Worm (Caenorhabditis elegans): ENCODE data around the gene srd-59.

srd-59 gene

ce11 chrII:7182630-7183029 lies 22.9 kb upstream of the srd-59 start (continued):
- TF ChIP-seq zfp-2 (tag; optimal IDR thresholded peaks at IDR 0.05): no peak
- no peak for TF ChIP-seq jun-1 (tag; optimal IDR thresholded peaks at IDR 0.05)
- TF ChIP-seq fos-1 (tag; optimal IDR thresholded peaks at IDR 0.05): no peak
- no peak for TF ChIP-seq nhr-111 (GFP tag; optimal IDR thresholded peaks at IDR 0.05)
- no peak for TF ChIP-seq duxl-1 (tag; optimal IDR thresholded peaks at IDR 0.05; ENCODE audit: poor library complexity)
- TF ChIP-seq zag-1 (tag; optimal IDR thresholded peaks at IDR 0.05): no peak
- no peak for TF ChIP-seq pqm-1 (tag; optimal IDR thresholded peaks at IDR 0.05)
- TF ChIP-seq nhr-237 (tag; optimal IDR thresholded peaks at IDR 0.05): no peak
- no peak for TF ChIP-seq daf-8 (GFP tag; IDR thresholded peaks at IDR 0.05)
- TF ChIP-seq nhr-48 (tag; optimal IDR thresholded peaks at IDR 0.05): no peak
- no peak for TF ChIP-seq pha-4 (GFP tag; IDR thresholded peaks at IDR 0.05)
- no peak for TF ChIP-seq pha-4 (tag; optimal IDR thresholded peaks at IDR 0.05)
- TF ChIP-seq nhr-77 (tag; optimal IDR thresholded peaks at IDR 0.05): no peak
- TF ChIP-seq nhr-10 (tag; optimal IDR thresholded peaks at IDR 0.05): no peak
- TF ChIP-seq ceh-20 (GFP tag; IDR thresholded peaks at IDR 0.05): no peak
- no peak for TF ChIP-seq dmd-8 (GFP tag; IDR thresholded peaks at IDR 0.05)
- no peak for TF ChIP-seq unc-39 (tag; optimal IDR thresholded peaks at IDR 0.05)
- no peak for TF ChIP-seq nhr-25 (tag; optimal IDR thresholded peaks at IDR 0.05; ENCODE audit: borderline replicate concordance, insufficient read depth)
- TF ChIP-seq ceh-32 (tag; optimal IDR thresholded peaks at IDR 0.05; ENCODE audit: poor library complexity): no peak
- TF ChIP-seq nhr-76 (tag; optimal IDR thresholded peaks at IDR 0.05): no peak
- no peak for TF ChIP-seq mdt-29 (GFP tag; IDR thresholded peaks at IDR 0.05)
- no peak for TF ChIP-seq madf-5 (GFP tag; IDR thresholded peaks at IDR 0.05)
- no peak for TF ChIP-seq php-3 (GFP tag; IDR thresholded peaks at IDR 0.05)
- TF ChIP-seq F49E8.2 (tag; optimal IDR thresholded peaks at IDR 0.05; ENCODE audit: borderline replicate concordance): no peak
- no peak for TF ChIP-seq nhr-28 (tag; optimal IDR thresholded peaks at IDR 0.05)

- TF ChIP-seq zfp-2 (tag; optimal IDR thresholded peaks at IDR 0.05) (peak; percentile 32), Y105C5A.15 (GFP tag; IDR thresholded peaks at IDR 0.05) (0 out of 2 replicates have a peak, but pooled peaks have one; percentile 68), nhr-48 (tag; optimal IDR thresholded peaks at IDR 0.05) (peak; percentile 76), D1046.2 (GFP tag; IDR thresholded peaks at IDR 0.05) (peak; percentile 85), egl-43 (GFP tag; IDR thresholded peaks at IDR 0.05) (peak; percentile 98), lin-1 (GFP tag; IDR thresholded peaks at IDR 0.05) (peak; percentile 94), tra-1 (GFP tag; IDR thresholded peaks at IDR 0.05) (peak; percentile 82), nhr-41 (GFP tag; IDR thresholded peaks at IDR 0.05) (peak; percentile 86), daf-12 (tag; optimal IDR thresholded peaks at IDR 0.05) (no peak), ceh-28 (tag; optimal IDR thresholded peaks at IDR 0.05) (no peak), madf-9 (GFP tag; conservative IDR thresholded peaks at IDR 0.05) (peak; percentile 76), ceh-82 (tag; optimal IDR thresholded peaks at IDR 0.05) (no peak), dmd-9 (GFP tag; IDR thresholded peaks at IDR 0.05) (peak; percentile 81), nhr-102 (tag; optimal IDR thresholded peaks at IDR 0.05) (peak; percentile 76), dmd-6 (GFP tag; IDR thresholded peaks at IDR 0.05) (peak; percentile 73), lir-3 (tag; optimal IDR thresholded peaks at IDR 0.05) (peak; percentile 94), mdl-1 (tag; optimal IDR thresholded peaks at IDR 0.05) (peak in 1 of 2 experiments; percentile 7), vab-7 (GFP tag; IDR thresholded peaks at IDR 0.05) (peak; percentile 96), nhr-11 (tag; optimal IDR thresholded peaks at IDR 0.05) (peak; percentile 57), gei-8 (GFP tag; optimal IDR thresholded peaks at IDR 0.05) (peak; percentile 91), daf-16 (GFP tag; optimal IDR thresholded peaks at IDR 0.05) (peak; percentile 70 to 93), daf-16 (tag; optimal IDR thresholded peaks at IDR 0.05) (peak; percentile 81), ztf-7 (tag; optimal IDR thresholded peaks at IDR 0.05) (peak; percentile 40), zip-11 (GFP tag; IDR thresholded peaks at IDR 0.05) (peak; percentile 55; the same call in 1 of the 2 replicates), ces-1 (GFP tag; optimal IDR thresholded peaks at IDR 0.05) (no peak), daf-8 (GFP tag; IDR thresholded peaks at IDR 0.05) (peak; percentile 24; the same call in 1 of the 2 replicates), nhr-77 (tag; optimal IDR thresholded peaks at IDR 0.05) (peak; percentile 40), nhr-25 (tag; optimal IDR thresholded peaks at IDR 0.05; ENCODE audit: borderline replicate concordance, insufficient read depth) (peak; percentile 15), unc-39 (tag; optimal IDR thresholded peaks at IDR 0.05) (no peak), hif-1 (tag; optimal IDR thresholded peaks at IDR 0.05) (peak in 1 of 2 experiments; percentile 69)
Observed at ce11 chrII:7183493-7184272, 21.8 kb upstream of the srd-59 start, which contains the start of gene pdl-1. Gene pdl-1 (plus strand): TSS chrII:7183801.
